Fruit fly (Drosophila melanogaster) whole organism, embryonic: Measurements from ENCODE around the gene Reg-2.

Experiments used
- ATbp ChIP-seq: fragments of 200-800 bp; sonication (Bioruptor generic); optimal IDR thresholded peaks from 2 replicates; lab custom pipeline; 2017; ENCODE audit warnings: missing biosample characterization, mild to moderate bottlenecking, missing genetic modification characterization, missing genetic modification reagents
- Aef1 ChIP-seq: fragments of 200-800 bp; sonication (Bioruptor generic); IDR thresholded peaks from 3 replicates; pipeline ENCODE4 v1.3.6; 2022; ENCODE audit warnings: missing biosample characterization, missing genetic modification characterization
- CG10147 ChIP-seq: fragments of 200-800 bp; sonication (Bioruptor generic); optimal IDR thresholded peaks from 2 replicates; lab custom pipeline; 2019; ENCODE audit warnings: missing biosample characterization, mild to moderate bottlenecking, missing genetic modification characterization, moderate library complexity
- CG11085 ChIP-seq: fragments of 200-800 bp; sonication (Bioruptor generic); IDR thresholded peaks from 2 replicates; pipeline ENCODE4 v1.3.6; 2022; ENCODE audit warnings: missing biosample characterization, missing genetic modification characterization
- CG11560 ChIP-seq: fragments of 200-800 bp; sonication (Bioruptor generic); IDR thresholded peaks from 3 replicates; pipeline ENCODE4 v1.3.6; 2022; ENCODE audit warnings: missing biosample characterization, missing genetic modification characterization
- CG11696 ChIP-seq: fragments of 200-800 bp; sonication (Bioruptor generic); IDR thresholded peaks from 2 replicates; pipeline ENCODE4 v1.3.6; 2022; ENCODE audit warnings: missing biosample characterization, missing genetic modification characterization
- CG13894 ChIP-seq: fragments of 200-800 bp; sonication (Bioruptor generic); optimal IDR thresholded peaks from 3 replicates; lab custom pipeline; 2018; ENCODE audit warnings: missing biosample characterization, mild to moderate bottlenecking, missing genetic modification characterization, moderate library complexity
- CG2202 ChIP-seq: fragments of 200-800 bp; sonication (Bioruptor generic); optimal IDR thresholded peaks from 2 replicates; lab custom pipeline; 2018; ENCODE audit warnings: missing biosample characterization, mild to moderate bottlenecking, missing genetic modification characterization
- CG2678 ChIP-seq: fragments of 200-800 bp; sonication (Bioruptor generic); optimal IDR thresholded peaks from 3 replicates; lab custom pipeline; 2019; ENCODE audit warnings: missing biosample characterization, mild to moderate bottlenecking, missing genetic modification characterization, moderate library complexity
- CG31441 ChIP-seq: fragments of 200-800 bp; sonication (Bioruptor generic); IDR thresholded peaks from 2 replicates; pipeline ENCODE4 v1.3.6; 2022; ENCODE audit warnings: missing biosample characterization, missing genetic modification characterization
- CG3281 ChIP-seq: fragments of 200-800 bp; sonication (Bioruptor generic); optimal IDR thresholded peaks from 3 replicates; lab custom pipeline; 2017; ENCODE audit warnings: missing biosample characterization, mild to moderate bottlenecking, missing genetic modification characterization
- CG34422 ChIP-seq: fragments of 200-800 bp; sonication (Bioruptor generic); IDR thresholded peaks from 3 replicates; pipeline ENCODE4 v1.3.6; 2022; ENCODE audit warnings: missing biosample characterization, missing genetic modification characterization
- CG4404 ChIP-seq: fragments of 200-800 bp; sonication (Bioruptor generic); IDR thresholded peaks from 2 replicates; pipeline ENCODE4 v1.3.6; 2022; ENCODE audit warnings: missing biosample characterization, missing genetic modification characterization
- CG6654 ChIP-seq: fragments of 200-800 bp; sonication (Bioruptor generic); optimal IDR thresholded peaks from 2 replicates; lab custom pipeline; 2017; ENCODE audit warnings: missing biosample characterization, mild to moderate bottlenecking, missing genetic modification characterization
- CG7963 ChIP-seq: fragments of 200-800 bp; sonication (Bioruptor generic); IDR thresholded peaks from 3 replicates; pipeline ENCODE4 v1.3.6; 2022; ENCODE audit warnings: missing biosample characterization, missing genetic modification characterization; ENCODE audit not compliant: partially characterized antibody
- CG9727 ChIP-seq: fragments of 200-800 bp; sonication (Bioruptor generic); optimal IDR thresholded peaks from 3 replicates; lab custom pipeline; 2017; ENCODE audit warnings: missing biosample characterization, mild to moderate bottlenecking, missing genetic modification characterization
- CoRest ChIP-seq: fragments of 200-800 bp; sonication (Bioruptor generic); optimal IDR thresholded peaks from 3 replicates; lab custom pipeline; 2018; ENCODE audit warnings: missing biosample characterization, mild to moderate bottlenecking, missing genetic modification characterization, moderate library complexity
- Dek ChIP-seq: fragments of 200-800 bp; sonication (Bioruptor generic); optimal IDR thresholded peaks from 3 replicates; lab custom pipeline; 2019; ENCODE audit warnings: missing biosample characterization, mild to moderate bottlenecking, missing genetic modification characterization, moderate library complexity
- ERR ChIP-seq: fragments of 200-800 bp; sonication (Bioruptor generic); optimal IDR thresholded peaks from 2 replicates; lab custom pipeline; 2016; ENCODE audit warnings: missing biosample characterization, missing genetic modification characterization
- Fer2 ChIP-seq: fragments of 200-800 bp; sonication (Bioruptor generic); optimal IDR thresholded peaks from 2 replicates; lab custom pipeline; 2018; ENCODE audit warnings: missing biosample characterization, mild to moderate bottlenecking, missing genetic modification characterization, moderate library complexity
- HLH54F ChIP-seq: fragments of 200-800 bp; sonication (Bioruptor generic); optimal IDR thresholded peaks from 3 replicates; lab custom pipeline; 2016; ENCODE audit warnings: missing biosample characterization, missing genetic modification characterization
- HmgZ ChIP-seq: fragments of 200-800 bp; sonication (Bioruptor generic); optimal IDR thresholded peaks from 2 replicates; lab custom pipeline; 2018; ENCODE audit warnings: missing biosample characterization, mild to moderate bottlenecking, missing genetic modification characterization
- Hr3 ChIP-seq: fragments of 200-800 bp; sonication (Bioruptor generic); optimal IDR thresholded peaks from 3 replicates; lab custom pipeline; 2016; ENCODE audit warnings: missing biosample characterization, missing genetic modification characterization
- Med ChIP-seq: fragments of 200-800 bp; sonication (Bioruptor generic); peaks from one replicate; lab custom pipeline; 2016; ENCODE audit warnings: missing biosample characterization, missing genetic modification characterization, mild to moderate bottlenecking, inconsistent platforms, moderate library complexity
- Nf-YC ChIP-seq: fragments of 200-800 bp; optimal IDR thresholded peaks from 3 replicates; lab custom pipeline; 2019; ENCODE audit warnings: missing biosample characterization, mild to moderate bottlenecking, missing genetic modification characterization, moderate library complexity
- Rx ChIP-seq: fragments of 200-800 bp; sonication (Bioruptor generic); IDR thresholded peaks from 2 replicates; pipeline ENCODE4 v1.3.6; 2022; ENCODE audit warnings: missing biosample characterization, missing genetic modification characterization
- Trl ChIP-seq, 3 experiments: fragments of >200 bp in 2 of 3; fragments of 200-800 bp in 1 of 3; sonication (Bioruptor generic) in 1 of 3; optimal IDR thresholded peaks; 2 replicates in 1 of 3; 3 replicates in 2 of 3; lab custom pipeline; 2016 to 2017; ENCODE audit warnings: missing biosample characterization in 1 of 3, missing genetic modification characterization in 1 of 3
- al ChIP-seq: fragments of 200-800 bp; sonication (Bioruptor generic); IDR thresholded peaks from 2 replicates; pipeline ENCODE4 v1.3.6; 2022; ENCODE audit warnings: missing biosample characterization, missing genetic modification characterization
- ase ChIP-seq: fragments of 200-800 bp; sonication (Bioruptor generic); IDR thresholded peaks from 3 replicates; pipeline ENCODE4 v1.3.6; 2022; ENCODE audit warnings: missing biosample characterization, missing genetic modification characterization
- crc ChIP-seq: fragments of 200-800 bp; sonication (Bioruptor generic); optimal IDR thresholded peaks from 2 replicates; lab custom pipeline; 2016; ENCODE audit warnings: missing biosample characterization, missing genetic modification characterization
- cwo ChIP-seq: fragments of 200-800 bp; sonication (Bioruptor generic); optimal IDR thresholded peaks from 3 replicates; lab custom pipeline; 2017; ENCODE audit warnings: missing biosample characterization, missing genetic modification characterization, mild to moderate bottlenecking, moderate library complexity, missing genetic modification reagents
- danr ChIP-seq: fragments of 200-800 bp; sonication (Bioruptor generic); IDR thresholded peaks from 2 replicates; pipeline ENCODE4 v1.3.6; 2022; ENCODE audit warnings: missing biosample characterization, missing genetic modification characterization
- eyg ChIP-seq: fragments of 200-800 bp; sonication (Bioruptor generic); optimal IDR thresholded peaks from 3 replicates; lab custom pipeline; 2016; ENCODE audit warnings: missing biosample characterization, missing genetic modification characterization
- fd3F ChIP-seq: fragments of 200-800 bp; sonication (Bioruptor generic); optimal IDR thresholded peaks from 2 replicates; lab custom pipeline; 2018; ENCODE audit warnings: missing biosample characterization, mild to moderate bottlenecking, missing genetic modification characterization, moderate library complexity
- gce ChIP-seq: fragments of 200-800 bp; sonication (Bioruptor generic); IDR thresholded peaks from 3 replicates; pipeline ENCODE4 v1.3.6; 2022; ENCODE audit warnings: missing biosample characterization, missing genetic modification characterization
- gem ChIP-seq: fragments of 200-800 bp; sonication (Bioruptor generic); optimal IDR thresholded peaks from 2 replicates; lab custom pipeline; 2019; ENCODE audit warnings: missing biosample characterization, mild to moderate bottlenecking, missing genetic modification characterization, moderate library complexity
- grau ChIP-seq: fragments of 200-800 bp; optimal IDR thresholded peaks from 3 replicates; lab custom pipeline; 2019; ENCODE audit warnings: missing biosample characterization, mild to moderate bottlenecking, missing genetic modification characterization, moderate library complexity
- ham ChIP-seq: fragments of 200-800 bp; sonication (Bioruptor generic); IDR thresholded peaks from 2 replicates; pipeline ENCODE4 v1.3.6; 2022; ENCODE audit warnings: missing biosample characterization, missing genetic modification characterization
- hkb ChIP-seq, 2 experiments: fragments of 200-800 bp in 1 of 2; fragments of >200 bp in 1 of 2; sonication (Bioruptor generic) in 1 of 2; IDR thresholded peaks in 1 of 2; optimal IDR thresholded peaks in 1 of 2; 2 replicates each; pipeline versions ENCODE4 v1.3.6 to Lab custom; 2017 to 2022; ENCODE audit warnings: missing biosample characterization in 1 of 2, missing genetic modification characterization in 1 of 2
- klu ChIP-seq: fragments of 200-800 bp; sonication (Bioruptor generic); IDR thresholded peaks from 2 replicates; pipeline ENCODE4 v1.3.6; 2022; ENCODE audit warnings: missing biosample characterization, missing genetic modification characterization
- nmo ChIP-seq: fragments of 200-800 bp; sonication (Bioruptor generic); optimal IDR thresholded peaks from 2 replicates; lab custom pipeline; 2018; ENCODE audit warnings: missing biosample characterization, mild to moderate bottlenecking, missing genetic modification characterization, moderate library complexity
- nom ChIP-seq: fragments of 200-800 bp; sonication (Bioruptor generic); optimal IDR thresholded peaks from 2 replicates; lab custom pipeline; 2017; ENCODE audit warnings: missing biosample characterization, missing genetic modification characterization, mild to moderate bottlenecking, moderate library complexity, missing genetic modification reagents
- pnt ChIP-seq: fragments of 200-800 bp; sonication (Bioruptor generic); optimal IDR thresholded peaks from 3 replicates; lab custom pipeline; 2016; ENCODE audit warnings: missing biosample characterization, missing genetic modification characterization
- slp2 ChIP-seq: fragments of 200-800 bp; sonication (Bioruptor generic); optimal IDR thresholded peaks from 2 replicates; lab custom pipeline; 2016; ENCODE audit warnings: missing biosample characterization, missing genetic modification characterization
- ttk ChIP-seq: fragments of 200-800 bp; sonication (Bioruptor generic); IDR thresholded peaks from 2 replicates; pipeline ENCODE4 v2.1.2; 2022; ENCODE audit warnings: missing biosample characterization, missing genetic modification characterization

Gene Reg-2

DNA sequence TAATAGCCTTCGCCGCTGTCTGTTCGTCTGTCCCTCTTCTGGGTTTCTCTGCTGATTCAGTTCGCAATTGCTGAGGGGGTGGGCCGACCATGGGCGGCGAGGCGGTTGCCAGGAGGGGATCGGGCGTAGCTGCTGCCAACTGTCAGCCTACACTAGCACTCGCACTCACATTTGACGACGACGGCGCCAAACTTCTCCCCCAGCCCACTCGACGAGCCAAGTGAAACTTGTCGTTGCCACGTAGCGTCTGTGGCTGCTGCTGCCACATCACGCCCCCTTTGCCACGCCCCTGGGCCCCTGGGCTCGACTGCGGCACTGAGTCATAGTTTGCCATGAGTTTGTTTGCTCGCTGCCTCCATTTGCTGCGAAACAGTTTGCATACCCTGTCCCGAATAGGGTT is 49.1 kb downstream of the Reg-2 start (continued):
- no peak for TF ChIP-seq eyg
- TF ChIP-seq Aef1 (GFP tag; lab: Robert Waterston, UW) = 0 out of 3 replicates have a peak, but pooled peaks have one; percentile 28
- TF ChIP-seq CG4404 (GFP tag; lab: Robert Waterston, UW) = peak; percentile 65
- TF ChIP-seq CoRest = peak; percentile 32
- TF ChIP-seq fd3F (GFP tag; lab: Kevin White, UChicago) = peak; percentile 44
- peak; percentile 61 for TF ChIP-seq CG11085 (GFP tag; lab: Robert Waterston, UW)
- peak; percentile 26 for TF ChIP-seq Dek
- TF ChIP-seq ERR (GFP tag; lab: Kevin White, UChicago) = no peak
- no peak; the same call in 2 of the 3 replicates for TF ChIP-seq gce (GFP tag; lab: Robert Waterston, UW)
- peak; percentile 64; the same call in 2 of the 3 replicates for TF ChIP-seq CG34422
- TF ChIP-seq al = peak; percentile 79
- peak; percentile 46; the same call in 1 of the 2 replicates for TF ChIP-seq ham
- TF ChIP-seq nom = peak; percentile 66
- TF ChIP-seq CG31441 (GFP tag; lab: Robert Waterston, UW) = peak; percentile 29; the same call in 1 of the 2 replicates
- TF ChIP-seq CG3281 (GFP tag; lab: Kevin White, UChicago) = peak; percentile 38
- peak; percentile 2 for TF ChIP-seq pnt (GFP tag; lab: Kevin White, UChicago)
- no peak for TF ChIP-seq CG6654 (GFP tag; lab: Kevin White, UChicago)
- peak; percentile 47 for TF ChIP-seq CG2678 (tag; lab: Kevin White, UChicago)
- TF ChIP-seq Med (GFP tag; lab: Kevin White, UChicago) = peak; percentile 73
- no peak for TF ChIP-seq hkb (optimal IDR thresholded peaks at IDR 0.05; lab: Kevin White, UChicago)
- 0 out of 2 replicates have a peak, but pooled peaks have one; percentile 19 for TF ChIP-seq hkb (GFP tag; IDR thresholded peaks at IDR 0.05; lab: Robert Waterston, UW)
- peak; percentile 27 for TF ChIP-seq Nf-YC (tag; lab: Kevin White, UChicago)
- TF ChIP-seq gem (tag; lab: Kevin White, UChicago) = peak; percentile 54
- TF ChIP-seq grau (tag; lab: Kevin White, UChicago) = peak; percentile 50
- peak; percentile 7; the same call in 1 of the 2 replicates for TF ChIP-seq ttk (GFP tag; lab: Robert Waterston, UW)
- peak; percentile 72 for TF ChIP-seq HmgZ (tag; lab: Kevin White, UChicago)
- TF ChIP-seq danr (GFP tag; lab: Robert Waterston, UW) = peak; percentile 58
- TF ChIP-seq CG10147 (GFP tag; lab: Kevin White, UChicago) = no peak
- TF ChIP-seq Trl (optimal IDR thresholded peaks at IDR 0.05; lab: Kevin White, UChicago) = no peak
- TF ChIP-seq Trl (GFP tag; optimal IDR thresholded peaks at IDR 0.05; lab: Kevin White, UChicago) = peak; percentile 37
- peak; percentile 57; the same call in 2 of the 3 replicates for TF ChIP-seq CG11560 (tag; lab: Robert Waterston, UW)
- 0 out of 3 replicates have a peak, but pooled peaks have one; percentile 41 for TF ChIP-seq ase (GFP tag; lab: Robert Waterston, UW)
- no peak for TF ChIP-seq CG2202 (tag; lab: Kevin White, UChicago)
- TF ChIP-seq cwo (GFP tag; lab: Kevin White, UChicago) = peak; percentile 19
- TF ChIP-seq CG13894 (tag; lab: Kevin White, UChicago) = peak; percentile 46
- no peak for TF ChIP-seq CG11696 (GFP tag; lab: Robert Waterston, UW)
- TF ChIP-seq slp2 (GFP tag; lab: Kevin White, UChicago) = no peak
- TF ChIP-seq Fer2 (tag; lab: Kevin White, UChicago) = peak; percentile 7
- TF ChIP-seq nmo = peak; percentile 19
- peak; percentile 10 for TF ChIP-seq ATbp (GFP tag; lab: Kevin White, UChicago)
- TF ChIP-seq CG9727 (GFP tag; lab: Kevin White, UChicago) = no peak
- TF ChIP-seq Hr3 (GFP tag; lab: Kevin White, UChicago) = peak; percentile 1
- peak; percentile 45; the same call in 1 of the 2 replicates for TF ChIP-seq Rx (GFP tag; lab: Robert Waterston, UW)
- peak; percentile 45 for TF ChIP-seq HLH54F (GFP tag; lab: Kevin White, UChicago)
- TF ChIP-seq CG7963 (GFP tag; lab: Robert Waterston, UW) = no peak
- TF ChIP-seq crc = no peak
- TF ChIP-seq klu (GFP tag; lab: Robert Waterston, UW) = peak; percentile 40; the same call in 1 of the 2 replicates
